Worm (Caenorhabditis elegans) whole organism, L3 larva: Measurements from ENCODE around the gene bath-4.

ENCODE experiments used
- nhr-23 ChIP-seq: fragments of 150-350 bp; optimal IDR thresholded peaks from 2 replicates; lab custom pipeline; 2014; ENCODE audit warnings: missing biosample characterization, missing genetic modification reagents, missing genetic modification characterization
- snpc-4 ChIP-seq: fragments of 150-350 bp; optimal IDR thresholded peaks from 2 replicates; lab custom pipeline; 2014; ENCODE audit warnings: missing biosample characterization, missing genetic modification characterization
- ztf-11 ChIP-seq: fragments of 150-350 bp; optimal IDR thresholded peaks from 2 replicates; lab custom pipeline; 2014; ENCODE audit warnings: missing biosample characterization, missing genetic modification characterization

DNA sequence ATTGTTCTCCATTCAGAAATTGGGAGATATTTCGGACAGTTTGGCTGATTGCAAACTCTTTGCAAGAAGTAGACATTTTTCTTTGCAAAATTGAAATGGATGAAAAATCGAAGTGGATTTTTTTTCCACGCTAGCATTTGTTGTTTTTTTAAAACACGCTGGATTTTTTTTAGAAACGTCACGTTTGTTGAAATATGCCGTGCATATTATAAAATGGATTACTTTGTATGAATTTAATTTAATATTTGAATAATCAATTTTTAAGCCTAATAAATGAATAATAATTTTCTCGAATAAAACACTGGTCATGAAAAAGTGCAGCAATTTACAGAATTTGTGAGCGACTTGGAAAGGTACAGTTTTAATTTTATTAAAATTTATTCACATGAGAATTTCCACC is 27.3 kb upstream of the bath-4 start, which contains the start of gene ZK250.14:
- TF ChIP-seq nhr-23 = no peak
- no peak for TF ChIP-seq snpc-4
- TF ChIP-seq ztf-11 (tag; lab: Kevin White, UChicago) = no peak
